Comparison of ENCODE assay signal across 1 fruit fly cellular context in genomic region chr2L:6673211-6674012, dm6.
TF ChIP-seq lines count a peak whose summit lies in the region.

Gene Spn27A (minus strand): TSS chr2L:6673347.

TF ChIP-seq in whole organism, embryonic, 481 proteins besides CTCF, POLR2A, EP300 and RAD21 (continued from another document and continues in another):
- TF ChIP-seq disco-r (GFP tag; optimal IDR thresholded peaks at IDR 0.05; lab: Kevin White, UChicago): peak; percentile 53
- TF ChIP-seq Usf (GFP tag; optimal IDR thresholded peaks at IDR 0.05; lab: Kevin White, UChicago): no peak
- TF ChIP-seq Opbp (GFP tag; IDR thresholded peaks at IDR 0.05; lab: Robert Waterston, UW; ENCODE audit: partially characterized antibody): 0 out of 3 replicates have a peak, but pooled peaks have one; percentile 41
- TF ChIP-seq gce (GFP tag; IDR thresholded peaks at IDR 0.05; lab: Robert Waterston, UW): 0 out of 3 replicates have a peak, but pooled peaks have one; percentile 44
- peak; percentile 9 for TF ChIP-seq CG18476 (GFP tag; optimal IDR thresholded peaks at IDR 0.05; lab: Kevin White, UChicago)
- no peak; the same call in 2 of the 3 replicates for TF ChIP-seq CG6175 (GFP tag; IDR thresholded peaks at IDR 0.05; lab: Robert Waterston, UW)
- no peak for TF ChIP-seq otp (GFP tag; IDR thresholded peaks at IDR 0.05; lab: Robert Waterston, UW)
- peak; percentile 29 for TF ChIP-seq ind (GFP tag; optimal IDR thresholded peaks at IDR 0.05; lab: Kevin White, UChicago)
- peak; percentile 59 for TF ChIP-seq CG17829 (tag; optimal IDR thresholded peaks at IDR 0.05; lab: Kevin White, UChicago)
- no peak for TF ChIP-seq gsb (GFP tag; IDR thresholded peaks at IDR 0.05; lab: Robert Waterston, UW)
- peak; percentile 32; the same call in 1 of the 2 replicates for TF ChIP-seq onecut (GFP tag; IDR thresholded peaks at IDR 0.05; lab: Robert Waterston, UW)
- no peak for TF ChIP-seq danr (GFP tag; IDR thresholded peaks at IDR 0.05; lab: Robert Waterston, UW)
- TF ChIP-seq ab (GFP tag; optimal IDR thresholded peaks at IDR 0.05; lab: Kevin White, UChicago): no peak
- peak; percentile 46 for TF ChIP-seq CG9727 (GFP tag; optimal IDR thresholded peaks at IDR 0.05; lab: Kevin White, UChicago)
- TF ChIP-seq knrl (GFP tag; IDR thresholded peaks at IDR 0.05; lab: Robert Waterston, UW; ENCODE audit: partially characterized antibody): no peak
- peak; percentile 11 for TF ChIP-seq CG4617 (GFP tag; optimal IDR thresholded peaks at IDR 0.05; lab: Kevin White, UChicago; ENCODE audit: borderline replicate concordance)
- TF ChIP-seq Rfx (GFP tag; IDR thresholded peaks at IDR 0.05; lab: Robert Waterston, UW): peak; percentile 25; the same call in 1 of the 2 replicates
- TF ChIP-seq CG1529 (GFP tag; optimal IDR thresholded peaks at IDR 0.05; lab: Kevin White, UChicago): peak; percentile 53
- TF ChIP-seq Blimp-1 (GFP tag; optimal IDR thresholded peaks at IDR 0.05; lab: Kevin White, UChicago): peak; percentile 66
- TF ChIP-seq vnd (GFP tag; IDR thresholded peaks at IDR 0.05; lab: Robert Waterston, UW; ENCODE audit: partially characterized antibody): no peak
- peak; percentile 42 for TF ChIP-seq maf-S (GFP tag; optimal IDR thresholded peaks at IDR 0.05; lab: Kevin White, UChicago)
- no peak for TF ChIP-seq CG14860 (GFP tag; IDR thresholded peaks at IDR 0.05; lab: Robert Waterston, UW; ENCODE audit: partially characterized antibody)
- TF ChIP-seq jigr1 (GFP tag; IDR thresholded peaks at IDR 0.05; lab: Robert Waterston, UW): no peak
- peak; percentile 31 for TF ChIP-seq salm (tag; optimal IDR thresholded peaks at IDR 0.05; lab: Kevin White, UChicago)
- TF ChIP-seq CG7357 (GFP tag; IDR thresholded peaks at IDR 0.05; lab: Robert Waterston, UW): peak; percentile 44; the same call in 1 of the 3 replicates
- peak; percentile 70 for TF ChIP-seq crol (GFP tag; IDR thresholded peaks at IDR 0.05; lab: Robert Waterston, UW)
- no peak for TF ChIP-seq CG7839 (tag; optimal IDR thresholded peaks at IDR 0.05; lab: Kevin White, UChicago)
- no peak for TF ChIP-seq CG10321 (GFP tag; IDR thresholded peaks at IDR 0.05; lab: Robert Waterston, UW)
- TF ChIP-seq Max (GFP tag; optimal IDR thresholded peaks at IDR 0.05; lab: Kevin White, UChicago): peak; percentile 66
- TF ChIP-seq wdn (GFP tag; IDR thresholded peaks at IDR 0.05; lab: Robert Waterston, UW): no peak
- TF ChIP-seq CG15011 (GFP tag; optimal IDR thresholded peaks at IDR 0.05; lab: Kevin White, UChicago): peak; percentile 48
- no peak for TF ChIP-seq shn (GFP tag; optimal IDR thresholded peaks at IDR 0.05; lab: Kevin White, UChicago)
- peak; percentile 11 for TF ChIP-seq MESR4 (GFP tag; optimal IDR thresholded peaks at IDR 0.05; lab: Kevin White, UChicago)
- peak; percentile 56 for TF ChIP-seq CG15514 (GFP tag; optimal IDR thresholded peaks at IDR 0.05; lab: Kevin White, UChicago)
- peak; percentile 55 for TF ChIP-seq HmgZ (tag; optimal IDR thresholded peaks at IDR 0.05; lab: Kevin White, UChicago)
- peak; percentile 35 for TF ChIP-seq CG18764 (GFP tag; optimal IDR thresholded peaks at IDR 0.05; lab: Kevin White, UChicago)
- TF ChIP-seq dmrt11E (tag; optimal IDR thresholded peaks at IDR 0.05; lab: Kevin White, UChicago): peak; percentile 43
- TF ChIP-seq scrt (GFP tag; optimal IDR thresholded peaks at IDR 0.05; lab: Kevin White, UChicago): peak; percentile 38
- TF ChIP-seq Ada2b (GFP tag; IDR thresholded peaks at IDR 0.05; lab: Robert Waterston, UW): peak; percentile 46
- TF ChIP-seq Lim3 (GFP tag; IDR thresholded peaks at IDR 0.05; lab: Robert Waterston, UW): no peak
- TF ChIP-seq mirr (GFP tag; optimal IDR thresholded peaks at IDR 0.05; lab: Kevin White, UChicago): peak; percentile 25
- peak; percentile 56 for TF ChIP-seq CG17385 (GFP tag; optimal IDR thresholded peaks at IDR 0.05; lab: Kevin White, UChicago)
- peak; percentile 97 for TF ChIP-seq MBD-R2 (GFP tag; IDR thresholded peaks at IDR 0.05; lab: Robert Waterston, UW)
- peak; percentile 76 for TF ChIP-seq Dp (GFP tag; optimal IDR thresholded peaks at IDR 0.05; lab: Kevin White, UChicago)
- TF ChIP-seq wek (GFP tag; optimal IDR thresholded peaks at IDR 0.05; lab: Kevin White, UChicago): no peak
- peak; percentile 59 for TF ChIP-seq Abd-B (GFP tag; optimal IDR thresholded peaks at IDR 0.05; lab: Kevin White, UChicago)
- TF ChIP-seq Oaz (GFP tag; IDR thresholded peaks at IDR 0.05; lab: Robert Waterston, UW): no peak
- peak; percentile 32; the same call in 1 of the 3 replicates for TF ChIP-seq tgo (GFP tag; IDR thresholded peaks at IDR 0.05; lab: Robert Waterston, UW)
- peak; percentile 83 for TF ChIP-seq gcm (GFP tag; optimal IDR thresholded peaks at IDR 0.05; lab: Kevin White, UChicago)
- peak; percentile 60 for TF ChIP-seq CG3281 (GFP tag; optimal IDR thresholded peaks at IDR 0.05; lab: Kevin White, UChicago)
- TF ChIP-seq yki (optimal IDR thresholded peaks at IDR 0.05; lab: Kevin White, UChicago): no peak
- peak; percentile 10 for TF ChIP-seq Bteb2 (GFP tag; optimal IDR thresholded peaks at IDR 0.05; lab: Kevin White, UChicago)
- TF ChIP-seq tap (tag; optimal IDR thresholded peaks at IDR 0.05; lab: Kevin White, UChicago): no peak
- peak; percentile 29 for TF ChIP-seq luna (GFP tag; optimal IDR thresholded peaks at IDR 0.05; lab: Kevin White, UChicago)
- no peak for TF ChIP-seq CG1832 (GFP tag; optimal IDR thresholded peaks at IDR 0.05; lab: Kevin White, UChicago)
- peak; percentile 33 for TF ChIP-seq ewg (GFP tag; optimal IDR thresholded peaks at IDR 0.05; lab: Kevin White, UChicago)
- TF ChIP-seq CG3065 (GFP tag; optimal IDR thresholded peaks at IDR 0.05; lab: Kevin White, UChicago): no peak
- no peak for TF ChIP-seq eve (GFP tag; optimal IDR thresholded peaks at IDR 0.05; lab: Kevin White, UChicago)
- TF ChIP-seq CG8924 (tag; optimal IDR thresholded peaks at IDR 0.05; lab: Kevin White, UChicago): no peak
- TF ChIP-seq CG13296 (GFP tag; optimal IDR thresholded peaks at IDR 0.05; lab: Kevin White, UChicago): peak; percentile 21
- no peak for TF ChIP-seq lov (optimal IDR thresholded peaks at IDR 0.05; lab: Kevin White, UChicago)
- no peak for TF ChIP-seq lov (GFP tag; IDR thresholded peaks at IDR 0.05; lab: Robert Waterston, UW)
- TF ChIP-seq CG9215 (GFP tag; IDR thresholded peaks at IDR 0.05; lab: Robert Waterston, UW): no peak
- peak; percentile 61 for TF ChIP-seq CG13424 (tag; optimal IDR thresholded peaks at IDR 0.05; lab: Kevin White, UChicago)
- peak; percentile 66 for TF ChIP-seq CG30403 (GFP tag; optimal IDR thresholded peaks at IDR 0.05; lab: Kevin White, UChicago)
- no peak for TF ChIP-seq Vsx1 (GFP tag; optimal IDR thresholded peaks at IDR 0.05; lab: Kevin White, UChicago)
- peak; percentile 28; the same call in 1 of the 2 replicates for TF ChIP-seq sim (GFP tag; IDR thresholded peaks at IDR 0.05; lab: Robert Waterston, UW)
- TF ChIP-seq CG31441 (GFP tag; IDR thresholded peaks at IDR 0.05; lab: Robert Waterston, UW): no peak; the same call in 1 of the 2 replicates
- TF ChIP-seq H15 (GFP tag; IDR thresholded peaks at IDR 0.05; lab: Robert Waterston, UW): 0 out of 3 replicates have a peak, but pooled peaks have one; percentile 43
- TF ChIP-seq CG4282 (GFP tag; optimal IDR thresholded peaks at IDR 0.05; lab: Kevin White, UChicago): no peak
- peak; percentile 54 for TF ChIP-seq HLH3B (GFP tag; IDR thresholded peaks at IDR 0.05; lab: Robert Waterston, UW)
- peak; percentile 15 for TF ChIP-seq tup (GFP tag; optimal IDR thresholded peaks at IDR 0.05; lab: Kevin White, UChicago)
- TF ChIP-seq CG8359 (GFP tag; optimal IDR thresholded peaks at IDR 0.05; lab: Kevin White, UChicago; ENCODE audit: borderline replicate concordance): no peak
- TF ChIP-seq sc (optimal IDR thresholded peaks at IDR 0.05; lab: Kevin White, UChicago): no peak
- TF ChIP-seq sc (GFP tag; optimal IDR thresholded peaks at IDR 0.05; lab: Kevin White, UChicago): peak; percentile 49
- no peak for TF ChIP-seq ase (GFP tag; IDR thresholded peaks at IDR 0.05; lab: Robert Waterston, UW)
- no peak for TF ChIP-seq CG6791 (GFP tag; IDR thresholded peaks at IDR 0.05; lab: Robert Waterston, UW; ENCODE audit: partially characterized antibody)
- no peak for TF ChIP-seq CG7745 (tag; optimal IDR thresholded peaks at IDR 0.05; lab: Kevin White, UChicago)
- peak; percentile 81 for TF ChIP-seq CG17361 (GFP tag; IDR thresholded peaks at IDR 0.05; lab: Robert Waterston, UW)
- no peak for TF ChIP-seq Rx (GFP tag; IDR thresholded peaks at IDR 0.05; lab: Robert Waterston, UW)
- no peak for TF ChIP-seq ttk (GFP tag; IDR thresholded peaks at IDR 0.05; lab: Robert Waterston, UW)
- peak; percentile 50; the same call in 1 of the 2 replicates for TF ChIP-seq ap (GFP tag; IDR thresholded peaks at IDR 0.05; lab: Robert Waterston, UW)
- peak; percentile 46 for TF ChIP-seq NC2β (GFP tag; optimal IDR thresholded peaks at IDR 0.05; lab: Kevin White, UChicago)
- TF ChIP-seq CG33213 (GFP tag; optimal IDR thresholded peaks at IDR 0.05; lab: Kevin White, UChicago): peak; percentile 52
- peak; percentile 93 for TF ChIP-seq vvl (GFP tag; IDR thresholded peaks at IDR 0.05; lab: Robert Waterston, UW)
- peak; percentile 63 for TF ChIP-seq Oli (tag; optimal IDR thresholded peaks at IDR 0.05; lab: Kevin White, UChicago)
- TF ChIP-seq Kr (GFP tag; optimal IDR thresholded peaks at IDR 0.05; lab: Kevin White, UChicago): no peak
- peak; percentile 1; the same call in 1 of the 2 replicates for TF ChIP-seq NFAT (GFP tag; IDR thresholded peaks at IDR 0.05; lab: Robert Waterston, UW)
- TF ChIP-seq Dref (GFP tag; IDR thresholded peaks at IDR 0.05; lab: Robert Waterston, UW): 0 out of 2 replicates have a peak, but pooled peaks have one; percentile 33
- TF ChIP-seq sob (GFP tag; IDR thresholded peaks at IDR 0.05; lab: Robert Waterston, UW): 0 out of 2 replicates have a peak, but pooled peaks have one; percentile 35
- 0 out of 3 replicates have a peak, but pooled peaks have one; percentile 3 for TF ChIP-seq zfh1 (GFP tag; IDR thresholded peaks at IDR 0.05; lab: Robert Waterston, UW)
- peak; percentile 71 for TF ChIP-seq CG18262 (tag; optimal IDR thresholded peaks at IDR 0.05; lab: Kevin White, UChicago)
- peak; percentile 55 for TF ChIP-seq CG4820 (GFP tag; optimal IDR thresholded peaks at IDR 0.05; lab: Kevin White, UChicago)
- peak; percentile 46 for TF ChIP-seq CG9609 (GFP tag; optimal IDR thresholded peaks at IDR 0.05; lab: Kevin White, UChicago)
- no peak for TF ChIP-seq CG2202 (tag; optimal IDR thresholded peaks at IDR 0.05; lab: Kevin White, UChicago)
- 0 out of 4 replicates have a peak, but pooled peaks have one; percentile 28 for TF ChIP-seq Dll (GFP tag; IDR thresholded peaks at IDR 0.05; lab: Robert Waterston, UW; ENCODE audit: partially characterized antibody)
- 0 out of 2 replicates have a peak, but pooled peaks have one; percentile 25 for TF ChIP-seq CG4730 (GFP tag; IDR thresholded peaks at IDR 0.05; lab: Robert Waterston, UW)
- peak; percentile 17 to 59 for TF ChIP-seq dpn (GFP tag; optimal IDR thresholded peaks at IDR 0.05; lab: Kevin White, UChicago)
- TF ChIP-seq crp (GFP tag; optimal IDR thresholded peaks at IDR 0.05; lab: Kevin White, UChicago): peak; percentile 88 to 97
- no peak for TF ChIP-seq CG9876 (GFP tag; optimal IDR thresholded peaks at IDR 0.05; lab: Kevin White, UChicago)
- peak; percentile 25 for TF ChIP-seq CG9817 (tag; optimal IDR thresholded peaks at IDR 0.05; lab: Kevin White, UChicago)
- TF ChIP-seq CG6272 (GFP tag; IDR thresholded peaks at IDR 0.05; lab: Robert Waterston, UW): no peak
- peak; percentile 53 for TF ChIP-seq kay (GFP tag; optimal IDR thresholded peaks at IDR 0.05; lab: Kevin White, UChicago)
- peak; percentile 42; the same call in 1 of the 2 replicates for TF ChIP-seq Xrp1 (GFP tag; IDR thresholded peaks at IDR 0.05; lab: Robert Waterston, UW)
- peak; percentile 38; the same call in 1 of the 2 replicates for TF ChIP-seq slbo (GFP tag; IDR thresholded peaks at IDR 0.05; lab: Robert Waterston, UW)
- peak; percentile 64 for TF ChIP-seq Jarid2 (GFP tag; optimal IDR thresholded peaks at IDR 0.05; lab: Kevin White, UChicago)
- TF ChIP-seq CG1792 (GFP tag; optimal IDR thresholded peaks at IDR 0.05; lab: Kevin White, UChicago): peak; percentile 47
- peak; percentile 36 for TF ChIP-seq HmgD (GFP tag; optimal IDR thresholded peaks at IDR 0.05; lab: Kevin White, UChicago)
- TF ChIP-seq zen2 (GFP tag; IDR thresholded peaks at IDR 0.05; lab: Robert Waterston, UW; ENCODE audit: partially characterized antibody): peak; percentile 6; the same call in 1 of the 3 replicates
- no peak for TF ChIP-seq hb (GFP tag; IDR thresholded peaks at IDR 0.05; lab: Robert Waterston, UW; ENCODE audit: partially characterized antibody)
- TF ChIP-seq Fer3 (tag; optimal IDR thresholded peaks at IDR 0.05; lab: Kevin White, UChicago): peak; percentile 38
- TF ChIP-seq CG2199 (GFP tag; IDR thresholded peaks at IDR 0.05; lab: Robert Waterston, UW): no peak
- peak; percentile 72 for TF ChIP-seq CG12391 (tag; optimal IDR thresholded peaks at IDR 0.05; lab: Kevin White, UChicago)
- TF ChIP-seq Atf6 (GFP tag; IDR thresholded peaks at IDR 0.05; lab: Robert Waterston, UW): no peak; the same call in 1 of the 2 replicates
- TF ChIP-seq trem (tag; optimal IDR thresholded peaks at IDR 0.05; lab: Kevin White, UChicago): peak; percentile 46
- no peak for TF ChIP-seq unc-4 (GFP tag; IDR thresholded peaks at IDR 0.05; lab: Robert Waterston, UW; ENCODE audit: partially characterized antibody)
- TF ChIP-seq CG3995 (GFP tag; optimal IDR thresholded peaks at IDR 0.05; lab: Kevin White, UChicago): peak; percentile 57
- TF ChIP-seq CG15696 (tag; optimal IDR thresholded peaks at IDR 0.05; lab: Kevin White, UChicago): no peak
- no peak for TF ChIP-seq Neu2 (GFP tag; optimal IDR thresholded peaks at IDR 0.05; lab: Kevin White, UChicago; ENCODE audit: borderline replicate concordance)
- TF ChIP-seq CG11696 (GFP tag; IDR thresholded peaks at IDR 0.05; lab: Robert Waterston, UW): no peak
- TF ChIP-seq esg (GFP tag; conservative IDR thresholded peaks at IDR 0.05; lab: Robert Waterston, UW): no peak; the same call in 1 of the 2 replicates
- TF ChIP-seq CG12155 (GFP tag; optimal IDR thresholded peaks at IDR 0.05; lab: Kevin White, UChicago): peak; percentile 40
- TF ChIP-seq pzg (GFP tag; optimal IDR thresholded peaks at IDR 0.05; lab: Kevin White, UChicago): peak; percentile 75
- peak; percentile 22 for TF ChIP-seq CG30431 (GFP tag; optimal IDR thresholded peaks at IDR 0.05; lab: Kevin White, UChicago)
- no peak for TF ChIP-seq CG11504 (tag; optimal IDR thresholded peaks at IDR 0.05; lab: Kevin White, UChicago)
- TF ChIP-seq insv (GFP tag; optimal IDR thresholded peaks at IDR 0.05; lab: Kevin White, UChicago): peak in 1 of 2 experiments; percentile 32
- peak; percentile 65 for TF ChIP-seq Drgx (GFP tag; IDR thresholded peaks at IDR 0.05; lab: Robert Waterston, UW)
- TF ChIP-seq CG10979 (tag; optimal IDR thresholded peaks at IDR 0.05; lab: Kevin White, UChicago): peak; percentile 69
